Worm (Caenorhabditis elegans): ENCODE results near the gene K11D12.6.

Gene K11D12.6

DNA sequence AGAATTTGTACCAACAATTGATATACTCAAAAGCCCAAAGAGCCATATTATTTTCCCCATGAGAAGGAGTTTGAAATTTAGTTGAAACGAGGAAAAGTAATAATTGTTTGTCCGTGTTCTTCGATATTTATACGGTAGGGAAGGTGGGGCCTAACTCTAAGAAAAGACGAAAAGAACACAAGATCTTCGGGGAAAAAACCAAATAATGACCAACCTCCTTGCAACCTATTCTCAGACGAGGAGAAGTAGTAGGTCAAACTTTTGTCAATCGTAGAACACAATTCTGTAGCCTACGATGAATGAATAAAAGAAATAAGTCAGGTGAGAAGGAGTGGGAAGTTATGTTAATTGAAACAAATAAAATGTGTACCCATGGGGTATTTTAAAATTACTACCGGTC is 47.9 kb downstream of the K11D12.6 start, which contains the start of gene ncx-8:
Gene ncx-8 (minus strand): TSS at position 101 of the 400 bp plus-strand sequence.
- TF ChIP-seq zfp-2 (tag; optimal IDR thresholded peaks at IDR 0.05): no peak
- TF ChIP-seq ceh-28 (tag; optimal IDR thresholded peaks at IDR 0.05): no peak
- no peak for TF ChIP-seq lin-1 (GFP tag; IDR thresholded peaks at IDR 0.05)
- no peak for TF ChIP-seq madf-5 (GFP tag; IDR thresholded peaks at IDR 0.05)
- TF ChIP-seq ZK546.5 (tag; optimal IDR thresholded peaks at IDR 0.05): no peak
- TF ChIP-seq zfp-3 (GFP tag; conservative IDR thresholded peaks at IDR 0.05): no peak
- no peak for TF ChIP-seq hmg-1.1 (GFP tag; IDR thresholded peaks at IDR 0.05)
- no peak for TF ChIP-seq T26A8.4 (GFP tag; IDR thresholded peaks at IDR 0.05)
- no peak for TF ChIP-seq lin-29 (GFP tag; IDR thresholded peaks at IDR 0.05)
- no peak for TF ChIP-seq mdl-1 (tag; optimal IDR thresholded peaks at IDR 0.05)
- no peak for TF ChIP-seq nhr-237 (tag; optimal IDR thresholded peaks at IDR 0.05)
- TF ChIP-seq cey-2 (tag; optimal IDR thresholded peaks at IDR 0.05; ENCODE audit: borderline replicate concordance, insufficient read depth): no peak
- TF ChIP-seq hlh-11 (tag; optimal IDR thresholded peaks at IDR 0.05): no peak

All from whole organism, L4 larva.